Fruit fly (Drosophila melanogaster) whole organism, prepupa: ENCODE data around the gene CG8419.

ENCODE experiments used
- Blimp-1 ChIP-seq: fragments of 200-800 bp; sonication (Bioruptor generic); optimal IDR thresholded peaks from 3 replicates; lab custom pipeline; 2017; ENCODE audit warnings: missing biosample characterization, missing genetic modification characterization, mild to moderate bottlenecking, moderate library complexity, missing genetic modification reagents
- CG10669 ChIP-seq: fragments of 200-800 bp; sonication (Bioruptor generic); optimal IDR thresholded peaks from 3 replicates; lab custom pipeline; 2018; ENCODE audit warnings: missing biosample characterization, mild to moderate bottlenecking, missing genetic modification characterization, moderate library complexity
- CG11762 ChIP-seq: fragments of 200-800 bp; sonication (Bioruptor generic); optimal IDR thresholded peaks from 3 replicates; lab custom pipeline; 2016; ENCODE audit warnings: missing biosample characterization, missing genetic modification characterization; ENCODE audit not compliant: insufficient read depth
- CG11902 ChIP-seq: fragments of 200-800 bp; sonication (Bioruptor generic); optimal IDR thresholded peaks from 3 replicates; lab custom pipeline; 2016; ENCODE audit warnings: missing biosample characterization, missing genetic modification characterization
- CG15336 ChIP-seq: fragments of 200-800 bp; sonication (Bioruptor generic); IDR thresholded peaks from 2 replicates; pipeline ENCODE4 v1.3.6; 2022; ENCODE audit warnings: missing biosample characterization, missing genetic modification characterization
- CG1621 ChIP-seq: fragments of 200-800 bp; sonication (Bioruptor generic); optimal IDR thresholded peaks from 3 replicates; lab custom pipeline; 2018; ENCODE audit warnings: missing biosample characterization, mild to moderate bottlenecking, missing genetic modification characterization
- CG16779 ChIP-seq: fragments of 200-800 bp; sonication (Bioruptor generic); optimal IDR thresholded peaks from 3 replicates; lab custom pipeline; 2017; ENCODE audit warnings: missing biosample characterization, mild to moderate bottlenecking, missing genetic modification characterization
- CG3032 ChIP-seq: fragments of 200-800 bp; optimal IDR thresholded peaks from 2 replicates; lab custom pipeline; 2019; ENCODE audit warnings: missing biosample characterization, mild to moderate bottlenecking, missing genetic modification characterization, moderate library complexity
- CG31627 ChIP-seq: fragments of 200-800 bp; sonication (Bioruptor generic); optimal IDR thresholded peaks from 3 replicates; lab custom pipeline; 2016; ENCODE audit warnings: missing biosample characterization, missing genetic modification characterization
- CG32006 ChIP-seq: fragments of 200-800 bp; sonication (Bioruptor generic); optimal IDR thresholded peaks from 3 replicates; lab custom pipeline; 2017; ENCODE audit warnings: missing biosample characterization, mild to moderate bottlenecking, missing genetic modification characterization
- CG34406 ChIP-seq: fragments of 200-800 bp; sonication (Bioruptor generic); optimal IDR thresholded peaks from 3 replicates; lab custom pipeline; 2016; ENCODE audit warnings: missing biosample characterization, missing genetic modification characterization
- CG3919 ChIP-seq: fragments of 200-800 bp; sonication (Bioruptor generic); optimal IDR thresholded peaks from 3 replicates; lab custom pipeline; 2016; ENCODE audit warnings: missing biosample characterization, missing genetic modification characterization
- CG4318 ChIP-seq: fragments of 200-800 bp; sonication (Bioruptor generic); optimal IDR thresholded peaks from 3 replicates; lab custom pipeline; 2017; ENCODE audit warnings: missing biosample characterization, mild to moderate bottlenecking, missing genetic modification characterization
- CG6163 ChIP-seq: fragments of 200-800 bp; sonication (Bioruptor generic); IDR thresholded peaks from 3 replicates; pipeline ENCODE4 v1.3.6; 2022; ENCODE audit warnings: missing biosample characterization, missing genetic modification characterization
- CG6276 ChIP-seq: fragments of 200-800 bp; sonication (Bioruptor generic); optimal IDR thresholded peaks from 2 replicates; lab custom pipeline; 2017; ENCODE audit warnings: missing biosample characterization, mild to moderate bottlenecking, missing genetic modification characterization
- CG6792 ChIP-seq: fragments of 200-800 bp; sonication (Bioruptor generic); optimal IDR thresholded peaks from 3 replicates; lab custom pipeline; 2016; ENCODE audit warnings: missing biosample characterization, missing genetic modification characterization
- CG6808 ChIP-seq: fragments of 200-800 bp; sonication (Bioruptor generic); optimal IDR thresholded peaks from 3 replicates; lab custom pipeline; 2017; ENCODE audit warnings: missing biosample characterization, missing genetic modification characterization, mild to moderate bottlenecking, moderate library complexity, missing genetic modification reagents
- CG6854 ChIP-seq: fragments of 200-800 bp; sonication (Bioruptor generic); optimal IDR thresholded peaks from 2 replicates; lab custom pipeline; 2017; ENCODE audit warnings: missing biosample characterization, mild to moderate bottlenecking, missing genetic modification characterization
- CG8119 ChIP-seq: fragments of 200-800 bp; sonication (Bioruptor generic); IDR thresholded peaks from 3 replicates; pipeline ENCODE4 v1.3.6; 2022; ENCODE audit warnings: missing biosample characterization, missing genetic modification characterization
- CG8319 ChIP-seq: fragments of 200-800 bp; sonication (Bioruptor generic); optimal IDR thresholded peaks from 3 replicates; lab custom pipeline; 2016; ENCODE audit warnings: missing biosample characterization, missing genetic modification characterization
- CG8632 ChIP-seq: fragments of 200-800 bp; sonication (Bioruptor generic); optimal IDR thresholded peaks from 3 replicates; lab custom pipeline; 2016; ENCODE audit warnings: missing biosample characterization, missing genetic modification characterization
- CG9139 ChIP-seq: fragments of 200-800 bp; sonication (Bioruptor generic); optimal IDR thresholded peaks from 3 replicates; lab custom pipeline; 2017; ENCODE audit warnings: missing biosample characterization, mild to moderate bottlenecking, missing genetic modification characterization
- Eip75B ChIP-seq: fragments of 200-800 bp; sonication (Bioruptor generic); optimal IDR thresholded peaks from 3 replicates; lab custom pipeline; 2016; ENCODE audit warnings: missing biosample characterization, missing genetic modification characterization
- Eip78C ChIP-seq: fragments of 200-800 bp; sonication (Bioruptor generic); peaks from one replicate; lab custom pipeline; 2016; ENCODE audit warnings: missing biosample characterization, missing genetic modification characterization
- Eip93F ChIP-seq: fragments of 200-800 bp; sonication (Bioruptor generic); optimal IDR thresholded peaks from 2 replicates; lab custom pipeline; 2016; ENCODE audit warnings: missing biosample characterization, mild to moderate bottlenecking, missing genetic modification characterization
- Ets21C ChIP-seq: fragments of 200-800 bp; sonication (Bioruptor generic); optimal IDR thresholded peaks from 3 replicates; lab custom pipeline; 2016; ENCODE audit warnings: missing biosample characterization, missing genetic modification characterization
- Ets96B ChIP-seq: fragments of 200-800 bp; optimal IDR thresholded peaks from 2 replicates; lab custom pipeline; 2019; ENCODE audit warnings: missing biosample characterization, mild to moderate bottlenecking, missing genetic modification characterization, moderate library complexity
- Gug ChIP-seq: fragments of 200-800 bp; sonication (Bioruptor generic); IDR thresholded peaks from 2 replicates; pipeline ENCODE4 v1.3.6; 2022; ENCODE audit warnings: missing biosample characterization, missing genetic modification characterization
- Hr38 ChIP-seq: sonication (Bioruptor generic); optimal IDR thresholded peaks from 2 replicates; lab custom pipeline; 2016; ENCODE audit warnings: missing biosample characterization, missing genetic modification characterization
- Hr39 ChIP-seq: fragments of 200-800 bp; sonication (Bioruptor generic); optimal IDR thresholded peaks from 2 replicates; lab custom pipeline; 2016; ENCODE audit warnings: missing biosample characterization, missing genetic modification characterization
- Hr4 ChIP-seq: fragments of 200-800 bp; sonication (Bioruptor generic); optimal IDR thresholded peaks from 3 replicates; lab custom pipeline; 2016; ENCODE audit warnings: missing biosample characterization, missing genetic modification characterization
- Lpt ChIP-seq: fragments of 200-800 bp; sonication (Bioruptor generic); optimal IDR thresholded peaks from 3 replicates; lab custom pipeline; 2016; ENCODE audit warnings: missing biosample characterization, missing genetic modification characterization
- Met ChIP-seq: fragments of 200-800 bp; sonication (Bioruptor generic); optimal IDR thresholded peaks from 3 replicates; lab custom pipeline; 2016; ENCODE audit warnings: missing biosample characterization, missing genetic modification characterization
- OdsH ChIP-seq: fragments of 200-800 bp; sonication (Bioruptor generic); optimal IDR thresholded peaks from 3 replicates; lab custom pipeline; 2016; ENCODE audit warnings: missing biosample characterization, missing genetic modification characterization
- Sox102F ChIP-seq: fragments of 200-800 bp; sonication (Bioruptor generic); optimal IDR thresholded peaks from 2 replicates; lab custom pipeline; 2016; ENCODE audit warnings: missing biosample characterization, mild to moderate bottlenecking, missing genetic modification characterization
- achi ChIP-seq: fragments of 200-800 bp; sonication (Bioruptor generic); optimal IDR thresholded peaks from 3 replicates; lab custom pipeline; 2016; ENCODE audit warnings: missing biosample characterization, missing genetic modification characterization
- acj6 ChIP-seq: fragments of 200-800 bp; sonication (Bioruptor generic); optimal IDR thresholded peaks from 3 replicates; lab custom pipeline; 2016; ENCODE audit warnings: missing biosample characterization, missing genetic modification characterization
- cyc ChIP-seq: fragments of 200-800 bp; sonication (Bioruptor generic); optimal IDR thresholded peaks from 3 replicates; lab custom pipeline; 2016; ENCODE audit warnings: missing biosample characterization, missing genetic modification characterization
- dac ChIP-seq: fragments of 200-800 bp; sonication (Bioruptor generic); optimal IDR thresholded peaks from 2 replicates; lab custom pipeline; 2017; ENCODE audit warnings: missing biosample characterization, mild to moderate bottlenecking, missing genetic modification characterization
- dsx ChIP-seq: fragments of 200-800 bp; optimal IDR thresholded peaks from 3 replicates; lab custom pipeline; 2019; ENCODE audit warnings: missing biosample characterization, mild to moderate bottlenecking, missing genetic modification characterization, moderate library complexity; ENCODE audit not compliant: poor library complexity, severe bottlenecking
- eg ChIP-seq: fragments of 200-800 bp; sonication (Bioruptor generic); IDR thresholded peaks from 3 replicates; pipeline ENCODE4 v1.3.6; 2022; ENCODE audit warnings: missing biosample characterization, missing genetic modification characterization
- esn ChIP-seq: fragments of 200-800 bp; sonication (Bioruptor generic); optimal IDR thresholded peaks from 2 replicates; lab custom pipeline; 2016; ENCODE audit warnings: missing biosample characterization, mild to moderate bottlenecking, missing genetic modification characterization, moderate library complexity
- fd59A ChIP-seq: fragments of 200-800 bp; sonication (Bioruptor generic); optimal IDR thresholded peaks from 2 replicates; lab custom pipeline; 2017; ENCODE audit warnings: missing biosample characterization, mild to moderate bottlenecking, missing genetic modification characterization, missing genetic modification reagents
- fd85E ChIP-seq: fragments of 200-800 bp; sonication (Bioruptor generic); optimal IDR thresholded peaks from 3 replicates; lab custom pipeline; 2016; ENCODE audit warnings: missing biosample characterization, missing genetic modification characterization
- fkh ChIP-seq: fragments of 200-800 bp; sonication (Bioruptor generic); optimal IDR thresholded peaks from 3 replicates; lab custom pipeline; 2017; ENCODE audit warnings: missing biosample characterization, mild to moderate bottlenecking, missing genetic modification characterization, moderate library complexity
- lz ChIP-seq: fragments of 200-800 bp; sonication (Bioruptor generic); optimal IDR thresholded peaks from 3 replicates; lab custom pipeline; 2016; ENCODE audit warnings: missing biosample characterization, missing genetic modification characterization
- pdm3 ChIP-seq: fragments of 200-800 bp; sonication (Bioruptor generic); optimal IDR thresholded peaks from 3 replicates; lab custom pipeline; 2016; ENCODE audit warnings: missing biosample characterization, missing genetic modification characterization
- salr ChIP-seq, 2 experiments: fragments of 200-800 bp; sonication (Bioruptor generic); optimal IDR thresholded peaks; 3 replicates each; lab custom pipeline; 2016 to 2018; ENCODE audit warnings: missing biosample characterization in 2 of 2, missing genetic modification characterization in 2 of 2, mild to moderate bottlenecking in 1 of 2
- spab ChIP-seq: fragments of 200-800 bp; sonication (Bioruptor generic); optimal IDR thresholded peaks from 2 replicates; lab custom pipeline; 2017; ENCODE audit warnings: missing biosample characterization, mild to moderate bottlenecking, missing genetic modification characterization, missing genetic modification reagents
- ss ChIP-seq, 2 experiments: fragments of 200-800 bp; sonication (Bioruptor generic); optimal IDR thresholded peaks; 2 replicates in 1 of 2; 3 replicates in 1 of 2; lab custom pipeline; 2017 to 2018; ENCODE audit warnings: mild to moderate bottlenecking in 2 of 2, missing biosample characterization in 2 of 2, missing genetic modification characterization in 2 of 2, moderate library complexity in 1 of 2
- svp ChIP-seq: fragments of 200-800 bp; sonication (Bioruptor generic); peaks from one replicate; lab custom pipeline; 2016; ENCODE audit warnings: missing biosample characterization, missing genetic modification characterization
- topi ChIP-seq: fragments of 200-800 bp; sonication (Bioruptor generic); optimal IDR thresholded peaks from 3 replicates; lab custom pipeline; 2016; ENCODE audit warnings: missing biosample characterization, missing genetic modification characterization

The CG8419 gene

dm6 chr2L:8232389-8232788, 26.4 kb downstream of the CG8419 start:
- peak; percentile 91 for TF ChIP-seq CG10669
- TF ChIP-seq CG31627 = peak; percentile 57
- TF ChIP-seq Gug = peak; percentile 73
- TF ChIP-seq spab (GFP tag; lab: Kevin White, UChicago) = peak; percentile 89
- TF ChIP-seq CG34406 = peak; percentile 72
- TF ChIP-seq Ets96B (tag; lab: Kevin White, UChicago) = peak; percentile 85
- TF ChIP-seq Eip93F (GFP tag; lab: Kevin White, UChicago) = no peak
- TF ChIP-seq CG9139 (GFP tag; lab: Kevin White, UChicago) = peak; percentile 86
- peak; percentile 54 for TF ChIP-seq esn (GFP tag; lab: Kevin White, UChicago)
- peak; percentile 73 for TF ChIP-seq CG6792 (GFP tag; lab: Kevin White, UChicago)
- peak; percentile 49 for TF ChIP-seq cyc (GFP tag; lab: Kevin White, UChicago)
- TF ChIP-seq CG11762 (GFP tag; lab: Kevin White, UChicago) = peak; percentile 81
- peak; percentile 89 for TF ChIP-seq CG1621 (tag; lab: Kevin White, UChicago)
- TF ChIP-seq CG15336 (GFP tag; lab: Robert Waterston, UW) = peak; percentile 85
- TF ChIP-seq CG11902 = peak; percentile 45
- TF ChIP-seq dsx (GFP tag; lab: Kevin White, UChicago) = peak; percentile 88
- TF ChIP-seq dac = peak; percentile 15
- TF ChIP-seq achi (GFP tag; lab: Kevin White, UChicago) = peak; percentile 83
- peak; percentile 82 for TF ChIP-seq OdsH
- TF ChIP-seq Hr38 (GFP tag; lab: Kevin White, UChicago) = no peak
- TF ChIP-seq Eip78C (GFP tag; lab: Kevin White, UChicago) = peak; percentile 94
- TF ChIP-seq Sox102F (GFP tag; lab: Kevin White, UChicago) = peak; percentile 48
- peak; percentile 65 for TF ChIP-seq CG6276
- TF ChIP-seq CG8319 (GFP tag; lab: Kevin White, UChicago) = peak; percentile 70
- TF ChIP-seq salr (GFP tag; optimal IDR thresholded peaks at IDR 0.05; lab: Kevin White, UChicago) = peak; percentile 78 to 86
- TF ChIP-seq eg (GFP tag; lab: Robert Waterston, UW) = peak; percentile 82
- peak; percentile 91 for TF ChIP-seq CG3032 (tag; lab: Kevin White, UChicago)
- peak; percentile 7 for TF ChIP-seq fd85E
- peak; percentile 68 for TF ChIP-seq CG8632
- peak; percentile 67 for TF ChIP-seq svp (GFP tag; lab: Kevin White, UChicago)
- no peak for TF ChIP-seq fkh (GFP tag; lab: Kevin White, UChicago)
- peak; percentile 77 for TF ChIP-seq pdm3 (GFP tag; lab: Kevin White, UChicago)
- peak; percentile 59 for TF ChIP-seq Hr39
- TF ChIP-seq Blimp-1 = no peak
- TF ChIP-seq Ets21C (GFP tag; lab: Kevin White, UChicago) = peak; percentile 46
- peak; percentile 57 for TF ChIP-seq CG4318 (GFP tag; lab: Kevin White, UChicago)
- TF ChIP-seq Lpt (GFP tag; lab: Kevin White, UChicago) = peak; percentile 70
- peak; percentile 72 for TF ChIP-seq Met
- TF ChIP-seq CG8119 (GFP tag; lab: Robert Waterston, UW) = peak; percentile 81
- peak; percentile 77 for TF ChIP-seq acj6 (GFP tag; lab: Kevin White, UChicago)
- TF ChIP-seq Hr4 (GFP tag; lab: Kevin White, UChicago) = peak; percentile 71
- peak; percentile 93 for TF ChIP-seq CG6163 (GFP tag; lab: Robert Waterston, UW)
- TF ChIP-seq CG16779 (tag; lab: Kevin White, UChicago) = peak; percentile 60
- TF ChIP-seq CG3919 (GFP tag; lab: Kevin White, UChicago) = peak; percentile 86
- peak; percentile 86 for TF ChIP-seq fd59A
- TF ChIP-seq Eip75B (GFP tag; lab: Kevin White, UChicago) = peak; percentile 82
- peak; percentile 76 for TF ChIP-seq CG32006
- peak; percentile 89 to 91 for TF ChIP-seq ss (GFP tag; optimal IDR thresholded peaks at IDR 0.05; lab: Kevin White, UChicago)
- TF ChIP-seq lz (GFP tag; lab: Kevin White, UChicago) = peak; percentile 62
- TF ChIP-seq CG6808 (GFP tag; lab: Kevin White, UChicago) = peak; percentile 92
- peak; percentile 57 for TF ChIP-seq topi (GFP tag; lab: Kevin White, UChicago)
- peak; percentile 1 for TF ChIP-seq CG6854 (GFP tag; lab: Kevin White, UChicago)
